Fruit fly (Drosophila melanogaster) whole organism, embryonic: ENCODE results near the gene CG43322.

ENCODE experiments used
- ATbp ChIP-seq: fragments of 200-800 bp; sonication (Bioruptor generic); optimal IDR thresholded peaks from 2 replicates; lab custom pipeline; 2017; ENCODE audit warnings: missing biosample characterization, mild to moderate bottlenecking, missing genetic modification characterization, missing genetic modification reagents
- Ada2b ChIP-seq: fragments of 200-800 bp; sonication (Bioruptor generic); IDR thresholded peaks from 2 replicates; pipeline ENCODE4 v1.3.6; 2022; ENCODE audit warnings: missing biosample characterization, missing genetic modification characterization
- Asciz ChIP-seq: fragments of 200-800 bp; sonication (Bioruptor generic); optimal IDR thresholded peaks from 2 replicates; lab custom pipeline; 2017; ENCODE audit warnings: missing biosample characterization, mild to moderate bottlenecking, missing genetic modification characterization, missing genetic modification reagents
- CG11247 ChIP-seq: fragments of 200-800 bp; sonication (Bioruptor generic); IDR thresholded peaks from 2 replicates; pipeline ENCODE4 v1.3.6; 2022; ENCODE audit warnings: missing biosample characterization, missing genetic modification characterization
- CG11560 ChIP-seq: fragments of 200-800 bp; sonication (Bioruptor generic); IDR thresholded peaks from 3 replicates; pipeline ENCODE4 v1.3.6; 2022; ENCODE audit warnings: missing biosample characterization, missing genetic modification characterization
- CG12104 ChIP-seq: fragments of 200-800 bp; sonication (Bioruptor generic); optimal IDR thresholded peaks from 3 replicates; lab custom pipeline; 2016; ENCODE audit warnings: missing biosample characterization, missing genetic modification characterization
- CG12299 ChIP-seq: fragments of 200-800 bp; sonication (Bioruptor generic); optimal IDR thresholded peaks from 2 replicates; lab custom pipeline; 2018; ENCODE audit warnings: missing biosample characterization, mild to moderate bottlenecking, missing genetic modification characterization
- CG12744 ChIP-seq: fragments of 200-800 bp; sonication (Bioruptor generic); optimal IDR thresholded peaks from 2 replicates; lab custom pipeline; 2016; ENCODE audit warnings: missing biosample characterization, missing genetic modification characterization
- CG13775 ChIP-seq: fragments of 200-800 bp; sonication (Bioruptor generic); optimal IDR thresholded peaks from 3 replicates; lab custom pipeline; 2017; ENCODE audit warnings: missing biosample characterization, mild to moderate bottlenecking, missing genetic modification characterization
- CG14667 ChIP-seq: fragments of 200-800 bp; sonication (Bioruptor generic); IDR thresholded peaks from 2 replicates; pipeline ENCODE4 v1.3.6; 2022; ENCODE audit warnings: missing biosample characterization, missing genetic modification characterization
- CG14710 ChIP-seq: fragments of 200-800 bp; sonication (Bioruptor generic); optimal IDR thresholded peaks from 3 replicates; lab custom pipeline; 2019; ENCODE audit warnings: missing biosample characterization, mild to moderate bottlenecking, missing genetic modification characterization, moderate library complexity
- CG18262 ChIP-seq: fragments of 200-800 bp; optimal IDR thresholded peaks from 3 replicates; lab custom pipeline; 2019; ENCODE audit warnings: missing biosample characterization, mild to moderate bottlenecking, missing genetic modification characterization, moderate library complexity
- CG2199 ChIP-seq: fragments of 200-800 bp; sonication (Bioruptor generic); IDR thresholded peaks from 3 replicates; pipeline ENCODE4 v1.3.6; 2022; ENCODE audit warnings: missing biosample characterization, missing genetic modification characterization
- CG30431 ChIP-seq: fragments of 200-800 bp; sonication (Bioruptor generic); optimal IDR thresholded peaks from 2 replicates; lab custom pipeline; 2017; ENCODE audit warnings: missing biosample characterization, missing genetic modification characterization
- CG3065 ChIP-seq: fragments of 200-800 bp; sonication (Bioruptor generic); optimal IDR thresholded peaks from 2 replicates; lab custom pipeline; 2016; ENCODE audit warnings: missing biosample characterization, missing genetic modification characterization
- CG3163 ChIP-seq: fragments of 200-800 bp; sonication (Bioruptor generic); optimal IDR thresholded peaks from 3 replicates; lab custom pipeline; 2016; ENCODE audit warnings: missing biosample characterization, missing genetic modification characterization
- CG4328 ChIP-seq: fragments of 200-800 bp; sonication (Bioruptor generic); optimal IDR thresholded peaks from 3 replicates; lab custom pipeline; 2017; ENCODE audit warnings: missing biosample characterization, missing genetic modification reagents, missing genetic modification characterization
- CG4360 ChIP-seq: fragments of 200-800 bp; sonication (Bioruptor generic); IDR thresholded peaks from 2 replicates; pipeline ENCODE4 v1.3.6; 2022; ENCODE audit warnings: missing biosample characterization, missing genetic modification characterization
- CG7987 ChIP-seq: fragments of 200-800 bp; sonication (Bioruptor generic); optimal IDR thresholded peaks from 2 replicates; lab custom pipeline; 2018; ENCODE audit warnings: missing biosample characterization, mild to moderate bottlenecking, missing genetic modification characterization, moderate library complexity
- CG8944 ChIP-seq: fragments of 200-800 bp; sonication (Bioruptor generic); optimal IDR thresholded peaks from 3 replicates; lab custom pipeline; 2016; ENCODE audit warnings: missing biosample characterization, missing genetic modification characterization
- CG9215 ChIP-seq: fragments of 200-800 bp; sonication (Bioruptor generic); IDR thresholded peaks from 2 replicates; pipeline ENCODE4 v1.3.6; 2022; ENCODE audit warnings: missing biosample characterization, missing genetic modification characterization
- Deaf1 ChIP-seq: fragments of 200-800 bp; optimal IDR thresholded peaks from 3 replicates; lab custom pipeline; 2019; ENCODE audit warnings: missing biosample characterization, mild to moderate bottlenecking, missing genetic modification characterization, moderate library complexity
- Dp ChIP-seq: fragments of 200-800 bp; sonication (Bioruptor generic); optimal IDR thresholded peaks from 2 replicates; lab custom pipeline; 2018; ENCODE audit warnings: missing biosample characterization, mild to moderate bottlenecking, missing genetic modification characterization, moderate library complexity
- Eip74EF ChIP-seq, 2 experiments: fragments of 200-800 bp in 1 of 2; fragments of >200 bp in 1 of 2; sonication (Bioruptor generic) in 1 of 2; optimal IDR thresholded peaks; 2 replicates each; lab custom pipeline; 2017 to 2019; ENCODE audit warnings: missing biosample characterization in 2 of 2, missing genetic modification characterization in 2 of 2, mild to moderate bottlenecking in 1 of 2, moderate library complexity in 1 of 2
- Ets97D ChIP-seq: fragments of 200-800 bp; sonication (Bioruptor generic); optimal IDR thresholded peaks from 3 replicates; lab custom pipeline; 2016; ENCODE audit warnings: missing biosample characterization, missing genetic modification characterization
- Fer3 ChIP-seq: fragments of 200-800 bp; sonication (Bioruptor generic); optimal IDR thresholded peaks from 2 replicates; lab custom pipeline; 2018; ENCODE audit warnings: missing biosample characterization, mild to moderate bottlenecking, missing genetic modification characterization, moderate library complexity
- Poxn ChIP-seq: fragments of 200-800 bp; sonication (Bioruptor generic); IDR thresholded peaks from 2 replicates; pipeline ENCODE4 v1.3.6; 2022; ENCODE audit warnings: missing biosample characterization, missing genetic modification characterization
- Side ChIP-seq: fragments of 200-800 bp; sonication (Bioruptor generic); optimal IDR thresholded peaks from 2 replicates; lab custom pipeline; 2016; ENCODE audit warnings: missing biosample characterization, missing genetic modification characterization
- Sox100B ChIP-seq: fragments of 200-800 bp; sonication (Bioruptor generic); optimal IDR thresholded peaks from 3 replicates; lab custom pipeline; 2018; ENCODE audit warnings: missing biosample characterization, mild to moderate bottlenecking, missing genetic modification characterization
- Sox102F ChIP-seq: fragments of 200-800 bp; sonication (Bioruptor generic); optimal IDR thresholded peaks from 2 replicates; lab custom pipeline; 2018; ENCODE audit warnings: missing biosample characterization, mild to moderate bottlenecking, missing genetic modification characterization, moderate library complexity
- chm ChIP-seq: fragments of 200-800 bp; sonication (Bioruptor generic); IDR thresholded peaks from 2 replicates; pipeline ENCODE4 v1.3.6; 2022; ENCODE audit warnings: missing biosample characterization, missing genetic modification characterization
- dmrt11E ChIP-seq: fragments of 200-800 bp; sonication (Bioruptor generic); optimal IDR thresholded peaks from 3 replicates; lab custom pipeline; 2018; ENCODE audit warnings: missing biosample characterization, mild to moderate bottlenecking, missing genetic modification characterization, moderate library complexity
- ems ChIP-seq: fragments of 200-800 bp; sonication (Bioruptor generic); optimal IDR thresholded peaks from 3 replicates; lab custom pipeline; 2016; ENCODE audit warnings: missing biosample characterization, missing genetic modification characterization
- eyg ChIP-seq: fragments of 200-800 bp; sonication (Bioruptor generic); optimal IDR thresholded peaks from 3 replicates; lab custom pipeline; 2016; ENCODE audit warnings: missing biosample characterization, missing genetic modification characterization
- ftz-f1 ChIP-seq: fragments of 200-800 bp; sonication (Bioruptor generic); optimal IDR thresholded peaks from 2 replicates; lab custom pipeline; 2016; ENCODE audit warnings: missing biosample characterization, missing genetic modification characterization
- hkb ChIP-seq, 2 experiments: fragments of 200-800 bp in 1 of 2; fragments of >200 bp in 1 of 2; sonication (Bioruptor generic) in 1 of 2; IDR thresholded peaks in 1 of 2; optimal IDR thresholded peaks in 1 of 2; 2 replicates each; pipeline versions ENCODE4 v1.3.6 to Lab custom; 2017 to 2022; ENCODE audit warnings: missing biosample characterization in 1 of 2, missing genetic modification characterization in 1 of 2
- nerfin-1 ChIP-seq: fragments of 200-800 bp; sonication (Bioruptor generic); optimal IDR thresholded peaks from 3 replicates; lab custom pipeline; 2019; ENCODE audit warnings: missing biosample characterization, mild to moderate bottlenecking, missing genetic modification characterization, moderate library complexity
- nmo ChIP-seq: fragments of 200-800 bp; sonication (Bioruptor generic); optimal IDR thresholded peaks from 2 replicates; lab custom pipeline; 2018; ENCODE audit warnings: missing biosample characterization, mild to moderate bottlenecking, missing genetic modification characterization, moderate library complexity
- psq ChIP-seq: fragments of 200-800 bp; sonication (Bioruptor generic); optimal IDR thresholded peaks from 2 replicates; lab custom pipeline; 2017; ENCODE audit warnings: missing biosample characterization, missing genetic modification characterization
- schlank ChIP-seq: fragments of 200-800 bp; sonication (Bioruptor generic); optimal IDR thresholded peaks from 2 replicates; lab custom pipeline; 2018; ENCODE audit warnings: missing biosample characterization, mild to moderate bottlenecking, missing genetic modification characterization
- slbo ChIP-seq: fragments of 200-800 bp; sonication (Bioruptor generic); IDR thresholded peaks from 2 replicates; pipeline ENCODE4 v1.3.6; 2022; ENCODE audit warnings: missing biosample characterization, missing genetic modification characterization
- stwl ChIP-seq: fragments of 200-800 bp; sonication (Bioruptor generic); optimal IDR thresholded peaks from 3 replicates; lab custom pipeline; 2018; ENCODE audit warnings: missing biosample characterization, mild to moderate bottlenecking, missing genetic modification characterization, moderate library complexity
- tna ChIP-seq: fragments of 200-800 bp; sonication (Bioruptor generic); IDR thresholded peaks from 2 replicates; pipeline ENCODE4 v1.3.6; 2022; ENCODE audit warnings: missing biosample characterization, missing genetic modification characterization; ENCODE audit not compliant: partially characterized antibody
- tup ChIP-seq: fragments of 200-800 bp; sonication (Bioruptor generic); optimal IDR thresholded peaks from 2 replicates; lab custom pipeline; 2016; ENCODE audit warnings: missing biosample characterization, mild to moderate bottlenecking, missing genetic modification characterization, moderate library complexity
- twi ChIP-seq: fragments of 200-800 bp; optimal IDR thresholded peaks from 2 replicates; lab custom pipeline; 2019; ENCODE audit warnings: missing biosample characterization, mild to moderate bottlenecking, missing genetic modification characterization, moderate library complexity

The CG43322 gene

dm6 chr2L:7011962-7012361, 1.2 kb upstream of the CG43322 start, which contains the start of gene CG43321 (continued):
- TF ChIP-seq psq (GFP tag; lab: Kevin White, UChicago): no peak
- TF ChIP-seq tup (GFP tag; lab: Kevin White, UChicago): no peak

- no peak for TF ChIP-seq stwl (tag; lab: Kevin White, UChicago)
- TF ChIP-seq Ets97D (GFP tag; lab: Kevin White, UChicago): no peak
- TF ChIP-seq dmrt11E: no peak
Observed at dm6 chr2L:7021382-7021781, 8.2 kb downstream of the CG43322 start, which contains the start of gene Pcp. Gene Pcp, plus strand, starts transcription at chr2L:7021682.

- peak; percentile 16 for TF ChIP-seq Fer3 (tag; lab: Kevin White, UChicago)
- TF ChIP-seq CG3065 (GFP tag; lab: Kevin White, UChicago): no peak
- no peak for TF ChIP-seq hkb (optimal IDR thresholded peaks at IDR 0.05; lab: Kevin White, UChicago)
- TF ChIP-seq hkb (GFP tag; IDR thresholded peaks at IDR 0.05; lab: Robert Waterston, UW): peak; percentile 60; the same call in 1 of the 2 replicates
- TF ChIP-seq Dp (GFP tag; lab: Kevin White, UChicago): no peak
- TF ChIP-seq twi (tag; lab: Kevin White, UChicago): peak; percentile 30
- no peak for TF ChIP-seq CG14710
- 0 out of 2 replicates have a peak, but pooled peaks have one; percentile 52 for TF ChIP-seq CG11247 (GFP tag; lab: Robert Waterston, UW)
- TF ChIP-seq schlank: peak; percentile 50
- peak; percentile 40 for TF ChIP-seq eyg (GFP tag; lab: Kevin White, UChicago)
- TF ChIP-seq slbo (GFP tag; lab: Robert Waterston, UW): peak; percentile 79
- TF ChIP-seq CG9215 (GFP tag; lab: Robert Waterston, UW): no peak
- TF ChIP-seq CG8944 (GFP tag; lab: Kevin White, UChicago): peak; percentile 74
- no peak for TF ChIP-seq nerfin-1 (tag; lab: Kevin White, UChicago)
- TF ChIP-seq Side: peak; percentile 72
- TF ChIP-seq Sox100B (GFP tag; lab: Kevin White, UChicago): no peak
- peak; percentile 42 for TF ChIP-seq Deaf1
- peak; percentile 57 for TF ChIP-seq CG12744 (GFP tag; lab: Kevin White, UChicago)
- TF ChIP-seq ems (GFP tag; lab: Kevin White, UChicago): peak; percentile 22
- TF ChIP-seq Ada2b (GFP tag; lab: Robert Waterston, UW): peak; percentile 61
- no peak for TF ChIP-seq Sox102F (GFP tag; lab: Kevin White, UChicago)
- TF ChIP-seq tna (GFP tag; lab: Robert Waterston, UW): no peak
- peak in 1 of 2 experiments; percentile 55 for TF ChIP-seq Eip74EF (GFP tag; optimal IDR thresholded peaks at IDR 0.05; lab: Kevin White, UChicago)
- peak; percentile 12 for TF ChIP-seq CG13775 (GFP tag; lab: Kevin White, UChicago)
- peak; percentile 18 for TF ChIP-seq ftz-f1
- no peak for TF ChIP-seq CG2199 (GFP tag; lab: Robert Waterston, UW)
- TF ChIP-seq CG30431: peak; percentile 13
- no peak for TF ChIP-seq CG11560 (tag; lab: Robert Waterston, UW)
- TF ChIP-seq CG18262 (tag; lab: Kevin White, UChicago): peak; percentile 8
- peak; percentile 51 for TF ChIP-seq CG3163 (GFP tag; lab: Kevin White, UChicago)
- TF ChIP-seq CG14667: no peak
- TF ChIP-seq CG4328 (GFP tag; lab: Kevin White, UChicago): no peak
- peak; percentile 73 for TF ChIP-seq ATbp (GFP tag; lab: Kevin White, UChicago)
- TF ChIP-seq CG7987 (GFP tag; lab: Kevin White, UChicago): no peak
- TF ChIP-seq Poxn (GFP tag; lab: Robert Waterston, UW): no peak
- peak; percentile 54 for TF ChIP-seq CG12299 (tag; lab: Kevin White, UChicago)
- TF ChIP-seq nmo (GFP tag; lab: Kevin White, UChicago): peak; percentile 50
- peak; percentile 42 for TF ChIP-seq chm (GFP tag; lab: Robert Waterston, UW)
- TF ChIP-seq psq (GFP tag; lab: Kevin White, UChicago): no peak
- no peak for TF ChIP-seq Asciz (GFP tag; lab: Kevin White, UChicago)
- no peak for TF ChIP-seq CG4360 (GFP tag; lab: Robert Waterston, UW)
- TF ChIP-seq CG12104 (GFP tag; lab: Kevin White, UChicago): peak; percentile 26
Observed at dm6 chr2L:7023614-7024259, 10.5 kb downstream of the CG43322 start, which contains the start of gene Gart. Gene Gart, minus strand, starts transcription at chr2L:7023898.
